Worm (Caenorhabditis elegans): ENCODE results near the gene F21D12.3.

DNA sequence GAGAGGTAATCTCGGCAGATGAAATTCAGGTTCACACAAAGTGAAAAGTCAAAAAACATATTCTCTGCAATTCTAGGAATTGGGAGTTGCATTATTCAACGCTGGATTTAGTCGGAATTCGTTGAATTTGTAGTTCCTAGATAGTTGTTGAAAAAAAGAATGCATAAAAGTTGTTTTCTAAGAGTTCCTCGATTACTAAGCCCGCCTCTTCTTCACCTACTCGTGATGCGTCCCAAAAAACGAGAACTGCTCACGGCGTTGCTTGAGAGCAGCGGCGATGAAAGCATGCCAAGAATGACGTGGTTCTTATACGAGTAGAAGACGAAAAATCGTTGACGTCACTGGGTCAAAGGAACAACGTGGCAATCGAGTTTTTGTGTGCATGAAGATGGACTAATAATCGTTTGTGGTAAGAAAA is 1.2 kb upstream of the F21D12.3 start:
- no peak for TF ChIP-seq W03F9.2 (tag; optimal IDR thresholded peaks at IDR 0.05)
- no peak for TF ChIP-seq him-1 (tag; optimal IDR thresholded peaks at IDR 0.05)
- no peak for TF ChIP-seq dao-5 (tag; optimal IDR thresholded peaks at IDR 0.05)
